Worm (Caenorhabditis elegans) whole organism, L3 larva: Measurements from ENCODE around the gene gst-30.

Source experiments
- ZK546.5 ChIP-seq: sonication (generic microtip); optimal IDR thresholded peaks from 2 replicates; lab custom pipeline; 2017; ENCODE audit warnings: missing biosample characterization, missing genetic modification characterization
- ama-1 ChIP-seq: fragments of 150-350 bp; optimal IDR thresholded peaks from 2 replicates; lab custom pipeline; 2018
- ceh-82 ChIP-seq: fragments of 150-350 bp; optimal IDR thresholded peaks from 2 replicates; lab custom pipeline; 2014; ENCODE audit warnings: missing biosample characterization, missing genetic modification characterization
- egl-27 ChIP-seq: sonication (generic microtip); optimal IDR thresholded peaks from 4 replicates; lab custom pipeline; 2017; ENCODE audit warnings: missing biosample characterization, missing genetic modification reagents, missing genetic modification characterization
- elt-3 ChIP-seq, 3 experiments: fragments of 150-350 bp in 1 of 3; sonication (generic microtip) in 2 of 3; optimal IDR thresholded peaks; 2 replicates in 2 of 3; 4 replicates in 1 of 3; lab custom pipeline; 2014 to 2017; ENCODE audit warnings: missing biosample characterization in 3 of 3, missing genetic modification characterization in 3 of 3
- fkh-10 ChIP-seq: sonication (generic microtip); optimal IDR thresholded peaks from 2 replicates; lab custom pipeline; 2017; ENCODE audit warnings: missing biosample characterization, missing genetic modification reagents, missing genetic modification characterization
- mdl-1 ChIP-seq: fragments of 150-350 bp; optimal IDR thresholded peaks from 2 replicates; lab custom pipeline; 2014; ENCODE audit warnings: missing biosample characterization, missing genetic modification characterization
- mml-1 ChIP-seq: fragments of 150-350 bp; sonication (generic microtip); optimal IDR thresholded peaks from 3 replicates; lab custom pipeline; 2014; ENCODE audit warnings: missing biosample characterization, missing genetic modification characterization
- nhr-76 ChIP-seq: fragments of 150-350 bp; sonication (generic microtip); optimal IDR thresholded peaks from 5 replicates; lab custom pipeline; 2014; ENCODE audit warnings: missing biosample characterization, missing genetic modification characterization
- nhr-77 ChIP-seq: fragments of 150-350 bp; optimal IDR thresholded peaks from 2 replicates; lab custom pipeline; 2014; ENCODE audit warnings: missing biosample characterization, missing genetic modification characterization
- skn-1 ChIP-seq: fragments of 150-350 bp; optimal IDR thresholded peaks from 2 replicates; lab custom pipeline; 2014; ENCODE audit warnings: missing biosample characterization, missing genetic modification characterization
- zag-1 ChIP-seq: fragments of 150-350 bp; optimal IDR thresholded peaks from 2 replicates; lab custom pipeline; 2014; ENCODE audit warnings: missing biosample characterization, missing genetic modification characterization
- ztf-11 ChIP-seq: fragments of 150-350 bp; optimal IDR thresholded peaks from 2 replicates; lab custom pipeline; 2014; ENCODE audit warnings: missing biosample characterization, missing genetic modification characterization

DNA sequence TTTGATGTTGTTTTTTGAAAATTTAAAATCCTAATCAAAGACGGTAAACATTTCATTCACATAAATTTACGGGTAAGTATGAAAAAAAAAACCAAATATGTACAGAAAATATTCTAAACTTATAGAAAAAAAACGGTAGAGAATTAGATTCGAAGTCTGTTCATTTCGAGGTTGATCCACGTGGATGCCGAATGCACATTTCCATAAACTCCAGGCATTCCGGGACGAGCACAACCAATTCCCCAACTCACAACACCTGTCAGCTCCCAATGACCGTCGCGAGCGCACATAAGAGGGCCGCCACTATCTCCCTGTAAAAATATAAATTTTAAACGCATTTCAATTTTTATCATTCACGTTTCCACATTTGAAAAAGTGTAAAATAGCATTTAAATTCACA lies 13.3 kb upstream of the gst-30 start:
- no peak for TF ChIP-seq ZK546.5 (tag; lab: Kevin White, UChicago)
- TF ChIP-seq mml-1 (tag; lab: Kevin White, UChicago): no peak
- no peak for TF ChIP-seq nhr-77
- no peak for TF ChIP-seq elt-3 (tag; optimal IDR thresholded peaks at IDR 0.05; lab: Kevin White, UChicago)
- no peak for TF ChIP-seq ceh-82 (tag; lab: Kevin White, UChicago)
- TF ChIP-seq ztf-11 (tag; lab: Kevin White, UChicago): no peak
- no peak for TF ChIP-seq egl-27 (tag; lab: Kevin White, UChicago)
- TF ChIP-seq mdl-1 (tag; lab: Kevin White, UChicago): no peak
- no peak for TF ChIP-seq zag-1 (tag; lab: Kevin White, UChicago)
- no peak for TF ChIP-seq ama-1
- TF ChIP-seq nhr-76: no peak
- no peak for TF ChIP-seq fkh-10 (GFP tag; lab: Kevin White, UChicago)
- TF ChIP-seq skn-1 (tag; lab: Kevin White, UChicago): no peak
